Fruit fly (Drosophila melanogaster): ENCODE data around the gene plum.

The plum gene

DNA sequence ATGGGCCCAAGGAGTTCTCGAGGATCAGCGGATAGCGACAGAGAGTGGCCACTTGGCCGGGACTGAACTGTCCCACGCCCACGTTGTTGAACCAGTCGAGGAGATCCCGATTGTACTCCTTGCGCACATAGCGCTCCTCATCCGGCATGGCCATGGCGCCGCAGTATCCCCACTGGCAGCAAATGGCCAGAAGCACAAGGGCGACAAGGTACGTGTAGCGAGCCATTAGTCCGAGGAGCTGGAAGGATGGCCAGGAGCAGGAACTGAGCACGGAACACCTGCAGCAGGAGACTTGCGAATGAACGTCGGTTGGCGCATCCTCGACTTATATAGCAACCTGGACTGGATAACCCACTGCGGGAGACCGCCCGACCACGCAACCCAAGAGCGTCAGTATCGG is 79.2 kb downstream of the plum start, which contains the start of gene Pdf:
Pdf (minus strand) TSS at position 304 of the 400 bp plus-strand sequence.
- no peak for TF ChIP-seq Dll (optimal IDR thresholded peaks at IDR 0.05)

DNA sequence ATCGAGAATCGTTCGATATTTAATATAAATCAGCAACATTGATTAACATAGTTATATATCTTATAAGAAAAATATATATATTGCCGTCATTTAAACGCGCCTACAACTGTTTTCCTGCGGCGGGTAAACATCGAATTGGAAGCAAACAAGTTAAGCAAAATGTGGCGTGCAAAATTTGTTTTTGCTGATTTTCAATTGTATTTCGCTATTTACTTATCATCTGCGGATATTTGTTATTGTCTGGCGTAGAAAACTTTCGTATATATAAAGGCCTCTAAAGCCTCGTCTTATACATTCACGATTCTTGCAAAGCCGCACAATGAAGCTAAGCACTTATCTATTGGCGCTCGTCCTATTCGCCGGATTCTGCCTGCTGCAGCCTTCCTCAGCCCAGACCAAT is 80.5 kb downstream of the plum start, which contains the start of gene CG43117:
CG43117 (plus strand) TSS at position 301 of the 400 bp plus-strand sequence.
- no peak for TF ChIP-seq CG8478 (optimal IDR thresholded peaks at IDR 0.05)
- no peak for TF ChIP-seq Dll (optimal IDR thresholded peaks at IDR 0.05)
- TF ChIP-seq usp (GFP tag; optimal IDR thresholded peaks at IDR 0.05): no peak
- TF ChIP-seq psq (optimal IDR thresholded peaks at IDR 0.05): no peak
- TF ChIP-seq EcR (GFP tag; optimal IDR thresholded peaks at IDR 0.05): no peak
- TF ChIP-seq pan (optimal IDR thresholded peaks at IDR 0.05): no peak

DNA sequence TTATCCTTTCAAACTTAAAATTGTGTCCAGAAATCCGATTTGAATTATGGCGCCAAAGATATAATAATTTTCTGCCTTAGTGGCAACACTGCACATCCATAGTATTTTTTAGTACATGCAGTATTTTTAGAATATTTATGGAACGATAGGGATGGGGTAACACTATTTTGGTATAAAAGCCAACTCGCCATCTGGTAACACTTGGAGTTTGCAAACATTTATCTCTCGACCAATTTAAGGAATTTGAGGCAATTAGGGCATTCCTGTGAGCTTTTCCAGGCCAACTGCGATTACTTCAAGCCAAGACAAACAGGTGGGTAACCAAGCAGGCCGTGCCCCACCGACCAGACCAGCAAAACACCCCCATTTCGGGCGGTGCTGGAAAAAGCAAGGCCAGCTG is 82.7 kb downstream of the plum start, which contains the start of gene CG5447:
CG5447 (plus strand) TSS at position 190 of the 400 bp plus-strand sequence.
- TF ChIP-seq Dll (optimal IDR thresholded peaks at IDR 0.05): no peak
- TF ChIP-seq CG8478 (optimal IDR thresholded peaks at IDR 0.05): no peak
- TF ChIP-seq psq (optimal IDR thresholded peaks at IDR 0.05): no peak
- no peak for TF ChIP-seq usp (GFP tag; optimal IDR thresholded peaks at IDR 0.05)
- no peak for TF ChIP-seq pan (optimal IDR thresholded peaks at IDR 0.05)
- TF ChIP-seq EcR (GFP tag; optimal IDR thresholded peaks at IDR 0.05): no peak

DNA sequence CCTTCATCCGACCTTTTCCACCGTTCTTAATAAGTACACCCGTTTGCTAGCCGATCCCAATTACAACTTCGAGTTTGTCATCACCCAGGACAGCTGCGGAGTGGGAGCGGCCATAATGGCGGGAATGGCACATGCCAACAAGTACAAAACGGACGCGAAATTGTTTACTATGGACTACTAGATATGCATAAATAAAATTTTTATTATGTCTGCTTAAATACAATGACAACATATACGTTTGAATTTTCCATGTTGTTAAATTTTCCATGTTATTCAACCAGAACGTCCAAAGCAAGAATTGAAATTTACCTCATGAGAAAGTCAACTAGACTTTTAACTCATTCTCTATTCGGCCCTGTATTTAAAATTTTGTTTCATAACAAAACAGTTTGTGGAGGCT is 84.6 kb downstream of the plum start, which contains the start of gene Hex-t2:
Hex-t2 (plus strand) TSS at position 301 of the 400 bp plus-strand sequence.
- TF ChIP-seq CG8478 (optimal IDR thresholded peaks at IDR 0.05) (no peak), usp (GFP tag; optimal IDR thresholded peaks at IDR 0.05) (no peak), psq (optimal IDR thresholded peaks at IDR 0.05) (no peak), EcR (GFP tag; optimal IDR thresholded peaks at IDR 0.05) (no peak), Dll (optimal IDR thresholded peaks at IDR 0.05) (no peak), pan (optimal IDR thresholded peaks at IDR 0.05) (no peak)

DNA sequence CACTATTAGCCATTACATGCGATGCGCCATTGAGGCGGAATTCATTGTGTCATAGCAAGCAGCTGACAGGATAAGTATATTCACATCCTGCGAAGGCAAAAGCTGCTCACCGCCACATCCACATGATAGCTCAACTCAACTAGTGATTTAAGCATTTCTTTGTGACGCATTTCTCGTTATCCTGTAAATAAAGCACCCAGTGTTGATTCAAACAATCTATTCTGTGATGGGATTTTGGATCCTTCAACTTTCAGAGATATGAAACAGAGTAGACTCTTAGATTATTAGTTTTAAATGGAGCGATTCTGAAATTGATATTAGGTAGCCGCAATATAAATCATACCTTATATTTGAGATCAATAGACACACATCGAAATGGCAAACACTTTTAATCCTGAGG is 86.2 kb downstream of the plum start, which contains the start of gene Hex-t1:
Hex-t1 (plus strand) TSS at position 301 of the 400 bp plus-strand sequence.
- TF ChIP-seq psq (optimal IDR thresholded peaks at IDR 0.05): no peak
- TF ChIP-seq CG8478 (optimal IDR thresholded peaks at IDR 0.05): no peak

DNA sequence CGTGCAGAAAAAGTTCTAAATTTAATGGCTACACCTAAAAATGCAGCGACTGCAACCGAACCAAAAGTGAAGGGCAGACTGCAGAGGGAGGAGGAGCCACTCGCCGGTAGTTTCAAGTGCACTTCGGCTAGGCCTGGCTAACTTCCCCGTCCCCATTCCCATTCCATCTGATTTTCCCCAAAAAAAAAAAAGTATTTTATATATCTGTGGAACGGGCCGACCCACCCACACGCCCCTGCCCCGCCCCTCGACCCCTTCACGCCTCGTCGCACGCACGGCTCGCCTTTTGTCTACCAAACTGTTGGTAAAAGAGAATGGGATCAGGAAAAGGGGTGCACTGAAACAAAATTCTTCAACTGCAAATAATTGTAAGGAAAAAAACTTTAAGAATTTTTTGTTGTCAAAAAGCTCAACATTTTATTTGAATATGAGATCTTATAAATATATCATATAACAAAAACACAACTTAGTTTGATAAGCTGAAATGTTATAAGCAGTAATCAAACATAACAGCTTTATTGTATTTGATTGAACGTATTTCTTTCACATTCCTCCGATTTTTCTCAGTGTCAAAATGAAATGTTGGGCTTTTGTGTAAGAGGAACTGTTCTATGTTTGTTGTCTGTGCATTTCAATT is 91.0 kb downstream of the plum start:
- TF ChIP-seq usp (GFP tag; optimal IDR thresholded peaks at IDR 0.05): no peak

DNA sequence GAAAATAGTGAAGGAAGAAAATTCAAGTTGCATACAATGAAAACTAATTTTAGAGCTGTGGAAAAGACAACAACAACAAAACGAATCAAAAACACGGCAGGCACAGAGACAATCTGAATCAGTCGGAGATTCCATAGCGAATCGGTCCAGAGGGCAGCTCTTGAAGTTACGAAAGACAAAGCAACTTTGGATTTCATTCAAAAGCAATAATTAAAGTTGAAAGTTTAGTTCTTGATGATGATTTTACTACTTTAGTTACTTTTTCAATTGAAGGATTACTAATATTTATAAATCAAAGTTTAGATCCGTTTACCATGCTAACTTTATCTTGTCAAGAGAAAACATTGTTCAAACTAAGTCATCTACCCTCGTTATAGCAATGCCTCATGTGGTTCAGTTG is 91.7 kb downstream of the plum start:
- no peak for TF ChIP-seq pan (optimal IDR thresholded peaks at IDR 0.05)
- TF ChIP-seq EcR (GFP tag; optimal IDR thresholded peaks at IDR 0.05): no peak
- TF ChIP-seq psq (optimal IDR thresholded peaks at IDR 0.05): no peak
- TF ChIP-seq CG8478 (optimal IDR thresholded peaks at IDR 0.05): no peak
- TF ChIP-seq Dll (optimal IDR thresholded peaks at IDR 0.05): no peak
- TF ChIP-seq usp (GFP tag; optimal IDR thresholded peaks at IDR 0.05): no peak

DNA sequence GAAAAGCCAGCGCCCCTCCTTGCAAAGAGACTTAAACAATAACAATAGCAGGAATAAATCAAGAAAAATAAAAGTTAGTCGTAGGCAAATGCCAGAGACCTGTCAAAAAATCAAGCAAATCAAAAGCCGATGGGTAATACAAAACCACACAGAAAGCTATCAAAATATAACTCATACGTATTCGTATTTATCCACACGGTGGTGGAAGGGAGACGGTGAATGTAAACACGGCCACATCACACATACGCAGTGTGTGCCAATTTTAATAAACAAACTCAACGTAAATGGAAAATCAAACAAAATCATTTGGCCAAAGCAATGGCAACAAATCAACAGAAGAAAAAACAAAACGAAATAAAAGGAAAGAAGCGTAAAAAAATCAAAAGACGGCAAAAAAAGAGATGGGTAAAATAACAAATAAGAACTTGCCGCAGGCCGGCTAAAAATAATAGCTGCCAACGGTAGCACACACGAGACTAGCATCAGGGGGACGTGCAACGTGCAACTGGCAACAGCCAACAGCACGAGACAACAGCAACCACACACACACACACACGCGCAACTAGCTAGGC is 92.3 kb downstream of the plum start:
- TF ChIP-seq psq (optimal IDR thresholded peaks at IDR 0.05): no peak
- TF ChIP-seq Dll (optimal IDR thresholded peaks at IDR 0.05): no peak
- TF ChIP-seq CG8478 (optimal IDR thresholded peaks at IDR 0.05): no peak
- no peak for TF ChIP-seq EcR (GFP tag; optimal IDR thresholded peaks at IDR 0.05)
- TF ChIP-seq usp (GFP tag; optimal IDR thresholded peaks at IDR 0.05): no peak
- TF ChIP-seq pan (optimal IDR thresholded peaks at IDR 0.05): no peak

DNA sequence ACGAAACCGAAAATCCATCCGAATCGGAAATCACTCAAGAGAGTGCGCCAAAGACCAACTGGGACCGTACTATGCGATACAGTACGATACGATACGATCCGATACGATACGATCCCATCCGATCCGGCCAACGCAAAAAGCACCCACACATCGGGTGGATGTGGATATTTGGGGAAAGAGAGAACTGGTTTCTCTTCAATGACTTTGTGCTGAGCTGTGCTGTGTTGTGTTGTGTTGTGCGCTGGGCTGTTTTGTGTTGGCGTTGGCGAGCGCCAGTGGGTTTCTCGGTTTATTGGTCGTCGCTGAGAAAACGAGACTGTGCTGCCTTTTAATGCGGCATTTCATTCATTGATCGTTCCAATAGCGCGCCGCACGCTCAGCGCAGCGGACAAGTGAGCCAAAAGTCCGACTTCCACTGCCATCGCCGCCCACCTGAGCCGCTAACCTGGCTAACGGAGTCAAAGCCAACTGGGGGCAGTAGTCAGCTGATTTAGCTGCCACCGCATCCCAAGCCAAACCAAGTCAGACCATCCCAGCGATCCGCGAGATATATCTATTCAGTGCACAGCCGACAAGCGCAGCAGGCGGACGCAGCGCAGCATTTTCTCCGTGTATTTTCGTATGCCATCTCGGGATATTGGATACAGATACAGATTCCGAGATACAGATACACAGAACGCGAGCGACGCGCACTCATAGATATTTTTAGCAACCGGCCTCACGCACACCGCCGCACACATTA is 94.4 kb downstream of the plum start, which contains the start of gene tx:
tx (plus strand) TSS at position 324 of the 742 bp plus-strand sequence.
- TF ChIP-seq usp (GFP tag; optimal IDR thresholded peaks at IDR 0.05) (no peak), EcR (GFP tag; optimal IDR thresholded peaks at IDR 0.05) (no peak), psq (optimal IDR thresholded peaks at IDR 0.05) (no peak), Dll (optimal IDR thresholded peaks at IDR 0.05) (no peak), CG8478 (optimal IDR thresholded peaks at IDR 0.05) (no peak), pan (optimal IDR thresholded peaks at IDR 0.05) (no peak)

DNA sequence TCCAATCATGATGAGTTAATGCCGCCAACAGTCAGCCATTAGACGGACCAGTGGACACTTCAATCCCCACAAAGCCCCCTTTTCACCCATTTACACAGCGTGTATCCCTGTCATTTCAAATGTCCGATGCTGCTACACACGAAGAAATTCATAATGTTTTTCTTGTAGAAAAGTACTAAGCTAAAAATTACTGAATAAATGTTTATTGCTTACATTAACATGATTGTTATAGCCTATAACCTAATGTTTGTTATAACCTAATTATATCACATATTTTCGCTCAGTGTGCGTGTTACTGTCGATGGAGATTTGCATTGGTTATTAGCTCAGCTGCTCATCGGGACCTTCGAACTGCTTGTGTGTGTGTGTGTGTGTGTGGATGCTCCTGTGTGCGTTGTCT is 98.5 kb downstream of the plum start:
- TF ChIP-seq psq (optimal IDR thresholded peaks at IDR 0.05) (no peak), EcR (GFP tag; optimal IDR thresholded peaks at IDR 0.05) (no peak), usp (GFP tag; optimal IDR thresholded peaks at IDR 0.05) (no peak), CG8478 (optimal IDR thresholded peaks at IDR 0.05) (no peak), Dll (optimal IDR thresholded peaks at IDR 0.05) (no peak), pan (optimal IDR thresholded peaks at IDR 0.05) (no peak)

DNA sequence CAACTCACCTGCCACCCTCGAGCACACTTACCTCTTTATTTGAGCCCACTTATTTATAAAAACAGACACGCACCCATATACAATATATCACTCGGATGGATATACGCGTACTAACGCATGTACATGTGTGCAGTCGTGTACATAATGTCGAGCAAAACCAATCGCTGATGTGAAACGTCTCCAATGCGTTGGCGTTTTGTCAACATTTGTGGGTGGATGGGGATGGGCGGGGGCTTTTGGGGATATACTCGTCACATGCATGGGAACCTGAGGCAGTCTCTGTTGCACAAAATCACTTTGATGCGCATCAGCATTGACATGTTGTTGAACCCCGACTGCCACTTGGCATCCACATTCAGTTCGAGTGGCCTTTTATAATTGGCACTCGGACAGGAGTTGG is 99.0 kb downstream of the plum start:
- TF ChIP-seq psq (optimal IDR thresholded peaks at IDR 0.05): no peak
- TF ChIP-seq Dll (optimal IDR thresholded peaks at IDR 0.05): no peak
- no peak for TF ChIP-seq usp (GFP tag; optimal IDR thresholded peaks at IDR 0.05)
- TF ChIP-seq pan (optimal IDR thresholded peaks at IDR 0.05): no peak
- TF ChIP-seq CG8478 (optimal IDR thresholded peaks at IDR 0.05): no peak
- TF ChIP-seq EcR (GFP tag; optimal IDR thresholded peaks at IDR 0.05): no peak

DNA sequence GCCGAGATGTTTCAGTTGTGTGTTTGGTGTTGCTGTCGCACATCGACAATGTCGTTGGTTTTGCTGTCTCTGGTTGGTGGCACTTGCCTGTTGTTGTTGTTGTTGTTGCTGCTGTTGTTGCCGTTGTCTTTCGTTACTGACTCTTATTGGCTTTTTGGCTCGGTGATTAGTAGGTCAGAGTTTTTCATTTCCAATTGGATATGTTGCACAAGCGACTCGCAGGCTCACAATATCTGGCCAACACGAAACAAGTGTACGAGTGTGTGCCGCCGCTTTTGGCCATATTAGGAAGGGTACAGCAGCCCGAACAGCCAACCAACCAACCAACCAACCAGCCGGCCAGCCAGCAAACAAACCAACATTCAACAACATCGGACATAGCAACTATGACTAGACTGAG is 101.3 kb downstream of the plum start:
- no peak for TF ChIP-seq Dll (optimal IDR thresholded peaks at IDR 0.05)
- TF ChIP-seq pan (optimal IDR thresholded peaks at IDR 0.05): no peak
- no peak for TF ChIP-seq EcR (GFP tag; optimal IDR thresholded peaks at IDR 0.05)

Data from whole organism.